Worm (Caenorhabditis elegans) whole organism, L1 larva: ENCODE data around the gene C24H12.6.
"Not testable (repeated sequence)": the region's sequence is repeated elsewhere in the genome, so short reads cannot be mapped to it uniquely, and the experiment has no call there.

Experiments used
- egl-13 ChIP-seq: sonication (generic microtip); optimal IDR thresholded peaks from 2 replicates; lab custom pipeline; 2016; ENCODE audit warnings: missing genotype, missing genetic modification reagents, missing genetic modification characterization, missing compliant biosample characterization
- egl-27 ChIP-seq, 2 experiments: fragments of 150-350 bp in 1 of 2; sonication (generic microtip); optimal IDR thresholded peaks; 3 replicates each; lab custom pipeline; 2017 to 2018; ENCODE audit warnings: missing biosample characterization in 2 of 2, missing genetic modification characterization in 2 of 2, missing genetic modification reagents in 2 of 2
- ets-5 ChIP-seq: fragments of 200-800 bp; sonication (Bioruptor generic); IDR thresholded peaks from 2 replicates; pipeline ENCODE4 v1.3.6; 2022; ENCODE audit warnings: missing genetic modification characterization, missing compliant biosample characterization
- fkh-10 ChIP-seq: sonication (generic microtip); optimal IDR thresholded peaks from 2 replicates; lab custom pipeline; 2017; ENCODE audit warnings: missing biosample characterization, missing genetic modification reagents, missing genetic modification characterization
- fkh-8 ChIP-seq: sonication (generic microtip); optimal IDR thresholded peaks from 2 replicates; lab custom pipeline; 2016; ENCODE audit warnings: mild to moderate bottlenecking, missing genetic modification characterization, missing compliant biosample characterization
- lin-13 ChIP-seq: fragments of 150-350 bp; optimal IDR thresholded peaks from 2 replicates; lab custom pipeline; 2014; ENCODE audit warnings: missing biosample characterization, missing genetic modification reagents, missing genetic modification characterization
- pqm-1 ChIP-seq: sonication (generic microtip); optimal IDR thresholded peaks from 3 replicates; lab custom pipeline; 2017; ENCODE audit warnings: missing biosample characterization, missing genetic modification characterization
- skn-1 ChIP-seq: fragments of 150-350 bp; optimal IDR thresholded peaks from 2 replicates; lab custom pipeline; 2014; ENCODE audit warnings: missing biosample characterization, missing genetic modification characterization
- snpc-4 ChIP-seq: fragments of 150-350 bp; optimal IDR thresholded peaks from 2 replicates; lab custom pipeline; 2014; ENCODE audit warnings: missing biosample characterization, missing genetic modification characterization
- snu-23 ChIP-seq: sonication (generic microtip); optimal IDR thresholded peaks from 2 replicates; lab custom pipeline; 2016; ENCODE audit warnings: missing genetic modification characterization, missing compliant biosample characterization
- swsn-7 ChIP-seq: sonication (generic microtip); optimal IDR thresholded peaks from 2 replicates; lab custom pipeline; 2016; ENCODE audit warnings: missing genetic modification characterization, missing compliant biosample characterization
- unc-130 ChIP-seq: fragments of 150-350 bp; optimal IDR thresholded peaks from 2 replicates; lab custom pipeline; 2017; ENCODE audit warnings: missing biosample characterization, missing genetic modification characterization, inconsistent platforms
- unc-98 ChIP-seq: fragments of 200-800 bp; sonication (Bioruptor generic); IDR thresholded peaks from 2 replicates; pipeline ENCODE4 v1.3.6; 2022; ENCODE audit warnings: missing genetic modification characterization, missing compliant biosample characterization

DNA sequence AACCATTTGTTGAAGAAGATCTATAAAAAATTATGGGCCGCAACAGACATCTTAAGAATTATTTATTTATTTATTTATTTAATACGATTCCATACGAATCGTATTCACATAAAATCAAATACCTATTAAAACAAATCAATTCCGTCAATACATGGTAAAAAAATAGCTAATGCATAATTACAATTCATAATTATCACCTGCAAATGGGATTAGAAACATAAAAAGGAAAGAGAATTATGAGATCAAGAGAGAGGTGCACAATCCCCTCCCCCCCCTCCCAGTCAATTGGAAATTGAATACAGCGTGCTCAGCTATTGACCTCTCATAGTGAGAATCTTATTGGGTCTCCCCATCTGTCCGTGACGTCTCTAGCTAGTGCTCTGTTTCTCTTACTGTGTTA lies 22.4 kb upstream of the C24H12.6 start, which contains the start of gene C24H12.1:
- not testable (repeated sequence) for TF ChIP-seq unc-98 (GFP tag; lab: Robert Waterston, UW); swsn-7 (tag; lab: Kevin White, UChicago); egl-13 (tag; lab: Kevin White, UChicago); ets-5 (GFP tag; lab: Robert Waterston, UW); snpc-4 (tag; lab: Kevin White, UChicago); egl-27 (tag; optimal IDR thresholded peaks at IDR 0.05; lab: Kevin White, UChicago); fkh-8 (tag; lab: Kevin White, UChicago); fkh-10 (GFP tag; lab: Kevin White, UChicago); snu-23 (GFP tag; lab: Kevin White, UChicago); lin-13 (GFP tag; lab: Kevin White, UChicago); pqm-1 (tag; lab: Kevin White, UChicago); skn-1 (tag; lab: Kevin White, UChicago); unc-130
